Worm (Caenorhabditis elegans) whole organism, young adult: ENCODE measurements around the gene H06I04.6.
A peak's percentile ranks its signal among the peaks of the same experiment; 100 is the strongest.

Experiments
- B0336.3 ChIP-seq: fragments of 200-800 bp; sonication (Bioruptor generic); IDR thresholded peaks from 2 replicates; pipeline ENCODE4 v1.3.6; 2022; ENCODE audit warnings: missing genetic modification characterization, missing compliant biosample characterization
- F10E7.11 ChIP-seq: sonication (generic microtip); optimal IDR thresholded peaks from 2 replicates; lab custom pipeline; 2017; ENCODE audit warnings: mild to moderate bottlenecking, missing genetic modification characterization, moderate library complexity, missing compliant biosample characterization
- F22D6.2 ChIP-seq: sonication (generic microtip); optimal IDR thresholded peaks from 2 replicates; lab custom pipeline; 2016; ENCODE audit warnings: mild to moderate bottlenecking, missing genetic modification characterization, missing compliant biosample characterization
- F23B12.7 ChIP-seq: sonication (generic microtip); optimal IDR thresholded peaks from 2 replicates; lab custom pipeline; 2017; ENCODE audit warnings: missing genetic modification characterization, mild to moderate bottlenecking, missing compliant biosample characterization, antibody characterized with exemption, moderate library complexity; ENCODE audit not compliant: insufficient read depth
- F33H1.4 ChIP-seq: fragments of 200-800 bp; sonication (Bioruptor generic); IDR thresholded peaks from 2 replicates; pipeline ENCODE4 v1.3.6; 2022; ENCODE audit warnings: missing genetic modification reagents, missing genetic modification characterization, missing compliant biosample characterization
- F49E8.2 ChIP-seq: sonication (generic microtip); optimal IDR thresholded peaks from 3 replicates; lab custom pipeline; 2017; ENCODE audit warnings: missing genetic modification characterization, mild to moderate bottlenecking, missing compliant biosample characterization, antibody characterized with exemption, moderate library complexity; ENCODE audit not compliant: insufficient read depth
- F57A8.1 ChIP-seq: fragments of 200-800 bp; sonication (Bioruptor generic); optimal IDR thresholded peaks from 2 replicates; lab custom pipeline; 2018; ENCODE audit warnings: mild to moderate bottlenecking, missing genetic modification characterization, moderate library complexity, missing compliant biosample characterization
- Y56A3A.18 ChIP-seq: fragments of 200-800 bp; sonication (Bioruptor generic); IDR thresholded peaks from 2 replicates; pipeline ENCODE4 v1.3.6; 2022; ENCODE audit warnings: missing genetic modification reagents, missing genetic modification characterization, missing compliant biosample characterization
- Y95B8A.8 ChIP-seq: fragments of 200-800 bp; sonication (Bioruptor generic); IDR thresholded peaks from 2 replicates; pipeline ENCODE4 v1.3.6; 2022; ENCODE audit warnings: missing genetic modification reagents, missing genetic modification characterization, missing compliant biosample characterization
- akir-1 ChIP-seq: fragments of 200-800 bp; sonication (Bioruptor generic); optimal IDR thresholded peaks from 2 replicates; lab custom pipeline; 2018; ENCODE audit warnings: mild to moderate bottlenecking, missing genetic modification characterization, moderate library complexity, missing compliant biosample characterization
- ama-1 ChIP-seq, 3 experiments: fragments of 150-350 bp in 1 of 3; sonication (generic microtip) in 2 of 3; optimal IDR thresholded peaks; 2 replicates each; lab custom pipeline; 2014 to 2018; ENCODE audit warnings: missing biosample characterization in 2 of 3, missing genetic modification characterization in 2 of 3, missing genetic modification reagents in 2 of 3
- aptf-3 ChIP-seq: fragments of 200-800 bp; sonication (Bioruptor generic); IDR thresholded peaks from 2 replicates; pipeline ENCODE4 v1.3.6; 2022; ENCODE audit warnings: missing genetic modification characterization, missing compliant biosample characterization
- attf-5 ChIP-seq: fragments of 200-800 bp; sonication (Bioruptor generic); optimal IDR thresholded peaks from 2 replicates; lab custom pipeline; 2018; ENCODE audit warnings: mild to moderate bottlenecking, missing genetic modification characterization, missing compliant biosample characterization
- bed-1 ChIP-seq: fragments of 200-800 bp; sonication (Bioruptor generic); IDR thresholded peaks from 2 replicates; pipeline ENCODE4 v1.3.6; 2022; ENCODE audit warnings: missing genetic modification reagents, missing genetic modification characterization, missing compliant biosample characterization
- ccch-3 ChIP-seq: fragments of 200-800 bp; sonication (Bioruptor generic); optimal IDR thresholded peaks from 2 replicates; lab custom pipeline; 2018; ENCODE audit warnings: mild to moderate bottlenecking, missing genetic modification characterization, missing compliant biosample characterization
- egl-18 ChIP-seq: fragments of 200-800 bp; sonication (Bioruptor generic); IDR thresholded peaks from 2 replicates; pipeline ENCODE4 v1.3.6; 2022; ENCODE audit warnings: missing genetic modification reagents, missing genetic modification characterization, missing compliant biosample characterization
- egl-44 ChIP-seq: fragments of 200-800 bp; sonication (Bioruptor generic); IDR thresholded peaks from 2 replicates; pipeline ENCODE4 v1.3.6; 2022; ENCODE audit warnings: missing genetic modification reagents, missing genetic modification characterization, missing compliant biosample characterization
- egrh-3 ChIP-seq: fragments of 200-800 bp; sonication (Bioruptor generic); IDR thresholded peaks from 2 replicates; pipeline ENCODE4 v1.3.6; 2022; ENCODE audit warnings: missing genetic modification reagents, missing genetic modification characterization, missing compliant biosample characterization
- fkh-3 ChIP-seq: sonication (generic microtip); optimal IDR thresholded peaks from 2 replicates; lab custom pipeline; 2016; ENCODE audit warnings: mild to moderate bottlenecking, missing genetic modification characterization, missing compliant biosample characterization
- hlh-26 ChIP-seq: fragments of 200-800 bp; sonication (Bioruptor generic); conservative IDR thresholded peaks from 2 replicates; pipeline ENCODE4 v1.3.6; 2022; ENCODE audit warnings: missing genetic modification reagents, missing genetic modification characterization, missing compliant biosample characterization
- hmg-1.2 ChIP-seq: fragments of 200-800 bp; sonication (Bioruptor generic); IDR thresholded peaks from 2 replicates; pipeline ENCODE4 v1.3.6; 2022; ENCODE audit warnings: missing genetic modification reagents, missing genetic modification characterization, missing compliant biosample characterization
- hmg-20 ChIP-seq: fragments of 200-800 bp; sonication (Bioruptor generic); IDR thresholded peaks from 2 replicates; pipeline ENCODE4 v1.3.6; 2022; ENCODE audit warnings: missing genetic modification reagents, missing genetic modification characterization, missing compliant biosample characterization
- hrde-1 ChIP-seq: sonication (generic microtip); optimal IDR thresholded peaks from 2 replicates; lab custom pipeline; 2016; ENCODE audit warnings: missing genetic modification characterization, mild to moderate bottlenecking, missing compliant biosample characterization, moderate library complexity, missing genotype, missing genetic modification reagents, borderline replicate concordance
- lag-1 ChIP-seq: fragments of 200-800 bp; sonication (Bioruptor generic); IDR thresholded peaks from 2 replicates; pipeline ENCODE4 v1.3.6; 2022; ENCODE audit warnings: missing genetic modification reagents, missing genetic modification characterization, missing compliant biosample characterization
- let-526 ChIP-seq: fragments of 200-800 bp; sonication (Bioruptor generic); IDR thresholded peaks from 2 replicates; pipeline ENCODE4 v1.3.6; 2022; ENCODE audit warnings: missing genetic modification reagents, missing genetic modification characterization, missing compliant biosample characterization
- lsy-27 ChIP-seq: sonication (generic microtip); optimal IDR thresholded peaks from 2 replicates; lab custom pipeline; 2017; ENCODE audit warnings: missing genetic modification characterization, mild to moderate bottlenecking, missing compliant biosample characterization, antibody characterized with exemption, missing genotype, borderline replicate concordance; ENCODE audit not compliant: insufficient read depth
- mes-4 ChIP-seq: sonication (generic microtip); optimal IDR thresholded peaks from 2 replicates; lab custom pipeline; 2016; ENCODE audit warnings: missing genotype, missing genetic modification characterization, missing compliant biosample characterization
- nfya-1 ChIP-seq: sonication (generic microtip); optimal IDR thresholded peaks from 2 replicates; lab custom pipeline; 2017; ENCODE audit warnings: antibody characterized with exemption, missing compliant biosample characterization, missing genetic modification characterization, borderline replicate concordance; ENCODE audit not compliant: insufficient read depth
- nhr-179 ChIP-seq: sonication (generic microtip); optimal IDR thresholded peaks from 2 replicates; lab custom pipeline; 2016; ENCODE audit warnings: mild to moderate bottlenecking, missing genetic modification characterization, missing compliant biosample characterization
- nhr-80 ChIP-seq: sonication (generic microtip); optimal IDR thresholded peaks from 2 replicates; lab custom pipeline; 2016; ENCODE audit warnings: missing genetic modification characterization, missing compliant biosample characterization
- pbrm-1 ChIP-seq: fragments of 200-800 bp; sonication (Bioruptor generic); IDR thresholded peaks from 2 replicates; pipeline ENCODE4 v1.3.6; 2022; ENCODE audit warnings: missing genetic modification reagents, missing genetic modification characterization, missing compliant biosample characterization
- rec-8 ChIP-seq, 2 experiments: sonication (generic microtip); optimal IDR thresholded peaks; 2 replicates each; lab custom pipeline; 2016; ENCODE audit warnings: mild to moderate bottlenecking in 2 of 2, missing genetic modification characterization in 2 of 2, missing genetic modification reagents in 2 of 2, missing genotype in 2 of 2, missing biosample characterization in 1 of 2, missing compliant biosample characterization in 1 of 2, moderate library complexity in 1 of 2
- sea-2 ChIP-seq: fragments of 200-800 bp; sonication (Bioruptor generic); IDR thresholded peaks from 2 replicates; pipeline ENCODE4 v1.3.6; 2022; ENCODE audit warnings: missing genetic modification characterization, missing compliant biosample characterization
- snpc-1.1 ChIP-seq: sonication (generic microtip); optimal IDR thresholded peaks from 2 replicates; lab custom pipeline; 2017; ENCODE audit warnings: missing genetic modification characterization, mild to moderate bottlenecking, missing compliant biosample characterization, antibody characterized with exemption, moderate library complexity, missing genotype, missing genetic modification reagents; ENCODE audit not compliant: insufficient read depth
- snpc-4 ChIP-seq, 5 experiments: fragments of 150-350 bp in 1 of 5; sonication (generic microtip) in 4 of 5; optimal IDR thresholded peaks; 2 replicates each; lab custom pipeline; 2014 to 2018; ENCODE audit warnings: missing genetic modification characterization in 5 of 5, missing biosample characterization in 3 of 5, antibody characterized with exemption in 2 of 5, mild to moderate bottlenecking in 2 of 5, missing compliant biosample characterization in 2 of 5, missing genotype in 2 of 5, moderate library complexity in 2 of 5, missing genetic modification reagents in 1 of 5
- tbp1 ChIP-seq: fragments of 200-800 bp; sonication (Bioruptor generic); optimal IDR thresholded peaks from 2 replicates; lab custom pipeline; 2018; ENCODE audit warnings: mild to moderate bottlenecking, missing genetic modification characterization, missing compliant biosample characterization
- tlf-1 ChIP-seq: fragments of 200-800 bp; sonication (Bioruptor generic); optimal IDR thresholded peaks from 2 replicates; lab custom pipeline; 2018; ENCODE audit warnings: mild to moderate bottlenecking, missing genetic modification characterization, missing compliant biosample characterization
- unc-130 ChIP-seq: sonication (generic microtip); optimal IDR thresholded peaks from 2 replicates; lab custom pipeline; 2016; ENCODE audit warnings: missing genetic modification reagents, missing genetic modification characterization, missing compliant biosample characterization
- zfh-2 ChIP-seq: fragments of 200-800 bp; sonication (Bioruptor generic); conservative IDR thresholded peaks from 2 replicates; pipeline ENCODE4 v1.3.6; 2022; ENCODE audit warnings: missing genetic modification reagents, missing genetic modification characterization, missing compliant biosample characterization
- ztf-22 ChIP-seq: fragments of 200-800 bp; sonication (Bioruptor generic); optimal IDR thresholded peaks from 2 replicates; lab custom pipeline; 2018; ENCODE audit warnings: mild to moderate bottlenecking, missing genetic modification characterization, moderate library complexity, missing compliant biosample characterization
- ztf-25 ChIP-seq: fragments of 200-800 bp; sonication (Bioruptor generic); IDR thresholded peaks from 2 replicates; pipeline ENCODE4 v1.3.6; 2022; ENCODE audit warnings: missing genetic modification reagents, missing genetic modification characterization, missing compliant biosample characterization
- ztf-26 ChIP-seq: sonication (generic microtip); optimal IDR thresholded peaks from 2 replicates; lab custom pipeline; 2017; ENCODE audit warnings: missing genetic modification characterization, missing compliant biosample characterization
- ztf-6 ChIP-seq: fragments of 200-800 bp; sonication (Bioruptor generic); IDR thresholded peaks from 2 replicates; pipeline ENCODE4 v1.3.6; 2022; ENCODE audit warnings: missing genetic modification reagents, missing genetic modification characterization, missing compliant biosample characterization

Gene H06I04.6

ce11 chrIII:3063999-3064398 lies at the start of gene H06I04.6:
Gene H06I04.6 (minus strand): TSS chrIII:3064343.
- TF ChIP-seq zfh-2 (GFP tag; lab: Robert Waterston, UW) (peak; percentile 74; the same call in 1 of the 2 replicates), tlf-1 (no peak), egrh-3 (GFP tag; lab: Robert Waterston, UW) (peak; percentile 45; the same call in 1 of the 2 replicates)

ce11 chrIII:3112616-3113015 lies 48.5 kb upstream of the H06I04.6 start:
- TF ChIP-seq attf-5 (GFP tag; lab: Kevin White, UChicago) = no peak
- no peak for TF ChIP-seq egl-44 (GFP tag; lab: Robert Waterston, UW)
- TF ChIP-seq bed-1 (GFP tag; lab: Robert Waterston, UW) = no peak
- TF ChIP-seq fkh-3 (tag; lab: Kevin White, UChicago) = no peak
- TF ChIP-seq Y56A3A.18 (GFP tag; lab: Robert Waterston, UW) = no peak
- TF ChIP-seq F57A8.1 (GFP tag; lab: Kevin White, UChicago) = no peak
- TF ChIP-seq let-526 (GFP tag; lab: Robert Waterston, UW) = no peak
- TF ChIP-seq F23B12.7 (tag; lab: Kevin White, UChicago) = no peak
- no peak for TF ChIP-seq pbrm-1 (GFP tag; lab: Robert Waterston, UW)
- no peak for TF ChIP-seq ztf-22 (GFP tag; lab: Kevin White, UChicago)
- no peak for TF ChIP-seq unc-130 (GFP tag; lab: Kevin White, UChicago)
- no peak for TF ChIP-seq nfya-1 (tag; lab: Kevin White, UChicago)
- TF ChIP-seq snpc-4 (GFP tag; optimal IDR thresholded peaks at IDR 0.05; lab: Kevin White, UChicago) = no peak
- no peak for TF ChIP-seq snpc-4 (tag; optimal IDR thresholded peaks at IDR 0.05; lab: Kevin White, UChicago)

- no peak for TF ChIP-seq ztf-6
- TF ChIP-seq lsy-27 (tag; lab: Kevin White, UChicago) = no peak
- TF ChIP-seq B0336.3 (GFP tag; lab: Robert Waterston, UW) = peak; percentile 51; the same call in 1 of the 2 replicates
- no peak for TF ChIP-seq F49E8.2
- no peak for TF ChIP-seq Y95B8A.8 (GFP tag; lab: Robert Waterston, UW)
- TF ChIP-seq hmg-1.2 (GFP tag; lab: Robert Waterston, UW) = peak; percentile 39; the same call in 1 of the 2 replicates
- TF ChIP-seq F10E7.11 (tag; lab: Kevin White, UChicago) = no peak
- TF ChIP-seq rec-8 (tag; optimal IDR thresholded peaks at IDR 0.05; lab: Kevin White, UChicago) = peak in 1 of 2 experiments; percentile 55
- no peak for TF ChIP-seq hmg-20 (GFP tag; lab: Robert Waterston, UW)
- peak; percentile 86 for TF ChIP-seq tbp1
- TF ChIP-seq akir-1 (GFP tag; lab: Kevin White, UChicago) = no peak
- TF ChIP-seq mes-4 (tag; lab: Kevin White, UChicago) = no peak
- TF ChIP-seq hlh-26 (GFP tag; lab: Robert Waterston, UW) = no peak
- peak; percentile 49 for TF ChIP-seq F33H1.4
- no peak for TF ChIP-seq nhr-80 (tag; lab: Kevin White, UChicago)
- TF ChIP-seq sea-2 (GFP tag; lab: Robert Waterston, UW) = no peak
- no peak for TF ChIP-seq egl-44 (GFP tag; lab: Robert Waterston, UW)
- TF ChIP-seq ztf-22 (GFP tag; lab: Kevin White, UChicago) = no peak
- no peak for TF ChIP-seq F22D6.2
- TF ChIP-seq ztf-25 (GFP tag; lab: Robert Waterston, UW) = peak; percentile 77; the same call in 1 of the 2 replicates
- no peak for TF ChIP-seq snpc-1.1 (tag; lab: Kevin White, UChicago)
- no peak for TF ChIP-seq ztf-26 (tag; lab: Kevin White, UChicago)
- no peak for TF ChIP-seq hrde-1 (tag; lab: Kevin White, UChicago)
- no peak for TF ChIP-seq aptf-3
- TF ChIP-seq nhr-179 (tag; lab: Kevin White, UChicago) = no peak
- TF ChIP-seq Y56A3A.18 (GFP tag; lab: Robert Waterston, UW) = no peak
- TF ChIP-seq lag-1 (GFP tag; lab: Robert Waterston, UW) = no peak
- TF ChIP-seq ccch-3 = no peak
- no peak for TF ChIP-seq egl-18
- TF ChIP-seq ama-1 (optimal IDR thresholded peaks at IDR 0.05; lab: Kevin White, UChicago) = no peak
- TF ChIP-seq ama-1 (GFP tag; optimal IDR thresholded peaks at IDR 0.05; lab: Kevin White, UChicago) = no peak
Observed at ce11 chrIII:3112001-3112400, 47.9 kb upstream of the H06I04.6 start.
